Worm (Caenorhabditis elegans): Measurements from ENCODE around the gene pax-1.

DNA sequence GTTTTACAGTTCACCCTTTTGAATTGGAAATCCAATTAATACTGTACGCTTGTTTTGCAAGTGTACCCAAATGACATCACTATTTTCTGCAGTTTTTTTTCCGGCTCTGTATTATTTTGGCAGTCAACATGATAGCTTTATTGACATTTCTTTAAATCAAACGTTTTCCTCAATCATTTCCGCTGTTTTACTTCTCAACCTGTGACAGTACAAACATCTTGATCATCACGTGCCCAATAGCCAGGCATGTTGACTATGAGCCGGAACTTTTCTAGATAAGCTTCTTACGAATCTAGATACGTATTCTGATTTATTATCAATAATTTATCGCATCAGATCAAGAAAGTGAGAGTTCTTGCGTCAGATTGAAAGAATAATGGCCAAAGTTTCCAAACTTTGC is 45.1 kb downstream of the pax-1 start:
- TF ChIP-seq lin-39 (tag; optimal IDR thresholded peaks at IDR 0.05) (no peak), unc-62 (GFP tag; optimal IDR thresholded peaks at IDR 0.05) (no peak), nhr-25 (tag; optimal IDR thresholded peaks at IDR 0.05) (no peak), F13H6.1 (tag; optimal IDR thresholded peaks at IDR 0.05) (no peak), lsy-2 (tag; optimal IDR thresholded peaks at IDR 0.05) (no peak), nhr-21 (tag; optimal IDR thresholded peaks at IDR 0.05) (no peak), snpc-4 (tag; optimal IDR thresholded peaks at IDR 0.05) (no peak), egl-27 (tag; optimal IDR thresholded peaks at IDR 0.05) (no peak), aly-2 (tag; optimal IDR thresholded peaks at IDR 0.05) (no peak), nhr-12 (tag; optimal IDR thresholded peaks at IDR 0.05) (no peak), skn-1 (tag; optimal IDR thresholded peaks at IDR 0.05) (no peak)

Data from whole organism, L2 larva.